Fruit fly (Drosophila melanogaster) whole organism, adult: ENCODE results near the gene CG34248.

ENCODE experiments used
- CG11617 ChIP-seq: fragments of 200-800 bp; sonication (Bioruptor generic); optimal IDR thresholded peaks from 2 replicates; lab custom pipeline; 2017; ENCODE audit warnings: mild to moderate bottlenecking, missing biosample characterization, missing genetic modification reagents, missing genetic modification characterization
- CG12768 ChIP-seq: fragments of 200-800 bp; sonication (Bioruptor generic); optimal IDR thresholded peaks from 2 replicates; lab custom pipeline; 2017; ENCODE audit warnings: missing biosample characterization, missing genetic modification characterization, mild to moderate bottlenecking, moderate library complexity, missing genetic modification reagents
- CG14711 ChIP-seq: fragments of 200-800 bp; sonication (Bioruptor generic); optimal IDR thresholded peaks from 2 replicates; lab custom pipeline; 2018; ENCODE audit warnings: missing biosample characterization, mild to moderate bottlenecking, missing genetic modification characterization, moderate library complexity
- CG1620 ChIP-seq: fragments of 200-800 bp; sonication (Bioruptor generic); optimal IDR thresholded peaks from 2 replicates; lab custom pipeline; 2016; ENCODE audit warnings: missing biosample characterization, missing genetic modification characterization
- CG33017 ChIP-seq: fragments of 200-800 bp; sonication (Bioruptor generic); optimal IDR thresholded peaks from 2 replicates; lab custom pipeline; 2018; ENCODE audit warnings: missing biosample characterization, mild to moderate bottlenecking, missing genetic modification characterization, moderate library complexity
- CG5204 ChIP-seq: fragments of 200-800 bp; sonication (Bioruptor generic); optimal IDR thresholded peaks from 2 replicates; lab custom pipeline; 2016; ENCODE audit warnings: missing biosample characterization, missing genetic modification characterization
- CG7045 ChIP-seq: fragments of 200-800 bp; sonication (Bioruptor generic); optimal IDR thresholded peaks from 2 replicates; lab custom pipeline; 2017; ENCODE audit warnings: missing biosample characterization, mild to moderate bottlenecking, missing genetic modification characterization
- CG7101 ChIP-seq: fragments of 200-800 bp; sonication (Bioruptor generic); optimal IDR thresholded peaks from 2 replicates; lab custom pipeline; 2018; ENCODE audit warnings: missing biosample characterization, mild to moderate bottlenecking, missing genetic modification characterization, moderate library complexity
- Clk ChIP-seq: fragments of 200-800 bp; sonication (Bioruptor generic); optimal IDR thresholded peaks from 2 replicates; lab custom pipeline; 2017; ENCODE audit warnings: missing biosample characterization, missing genetic modification characterization
- Crg-1 ChIP-seq: fragments of 200-800 bp; sonication (Bioruptor generic); optimal IDR thresholded peaks from 2 replicates; lab custom pipeline; 2016; ENCODE audit warnings: missing biosample characterization, missing genetic modification characterization
- Hr96 ChIP-seq: fragments of 200-800 bp; sonication (Bioruptor generic); optimal IDR thresholded peaks from 2 replicates; lab custom pipeline; 2016; ENCODE audit warnings: missing biosample characterization, missing genetic modification characterization
- Mnt ChIP-seq: fragments of 200-800 bp; sonication (Bioruptor generic); optimal IDR thresholded peaks from 2 replicates; lab custom pipeline; 2016; ENCODE audit warnings: missing biosample characterization, mild to moderate bottlenecking, missing genetic modification characterization
- bab1 ChIP-seq: fragments of 200-800 bp; sonication (Bioruptor generic); optimal IDR thresholded peaks from 3 replicates; lab custom pipeline; 2019; ENCODE audit warnings: missing biosample characterization, mild to moderate bottlenecking, missing genetic modification characterization, moderate library complexity
- cic ChIP-seq: fragments of 200-800 bp; sonication (Bioruptor generic); optimal IDR thresholded peaks from 2 replicates; lab custom pipeline; 2017; ENCODE audit warnings: missing biosample characterization, mild to moderate bottlenecking, missing genetic modification characterization, moderate library complexity
- cnc ChIP-seq, 2 experiments: fragments of >200 bp; optimal IDR thresholded peaks; 2 replicates each; lab custom pipeline; 2017
- kay ChIP-seq: fragments of 200-800 bp; sonication (Bioruptor generic); peaks from one replicate; lab custom pipeline; 2016; ENCODE audit warnings: missing biosample characterization, missing genetic modification characterization, borderline replicate concordance
- ovo ChIP-seq: fragments of 200-800 bp; sonication (Bioruptor generic); optimal IDR thresholded peaks from 2 replicates; lab custom pipeline; 2016; ENCODE audit warnings: missing biosample characterization, missing genetic modification characterization
- pad ChIP-seq: fragments of 200-800 bp; sonication (Bioruptor generic); optimal IDR thresholded peaks from 3 replicates; lab custom pipeline; 2017; ENCODE audit warnings: missing biosample characterization, missing genetic modification characterization, mild to moderate bottlenecking, moderate library complexity, missing genetic modification reagents
- tj ChIP-seq: fragments of 200-800 bp; sonication (Bioruptor generic); optimal IDR thresholded peaks from 3 replicates; lab custom pipeline; 2017; ENCODE audit warnings: missing biosample characterization, mild to moderate bottlenecking, missing genetic modification characterization, moderate library complexity
- toe ChIP-seq: fragments of 200-800 bp; sonication (Bioruptor generic); optimal IDR thresholded peaks from 2 replicates; lab custom pipeline; 2016; ENCODE audit warnings: missing biosample characterization, missing genetic modification characterization

Gene CG34248

DNA sequence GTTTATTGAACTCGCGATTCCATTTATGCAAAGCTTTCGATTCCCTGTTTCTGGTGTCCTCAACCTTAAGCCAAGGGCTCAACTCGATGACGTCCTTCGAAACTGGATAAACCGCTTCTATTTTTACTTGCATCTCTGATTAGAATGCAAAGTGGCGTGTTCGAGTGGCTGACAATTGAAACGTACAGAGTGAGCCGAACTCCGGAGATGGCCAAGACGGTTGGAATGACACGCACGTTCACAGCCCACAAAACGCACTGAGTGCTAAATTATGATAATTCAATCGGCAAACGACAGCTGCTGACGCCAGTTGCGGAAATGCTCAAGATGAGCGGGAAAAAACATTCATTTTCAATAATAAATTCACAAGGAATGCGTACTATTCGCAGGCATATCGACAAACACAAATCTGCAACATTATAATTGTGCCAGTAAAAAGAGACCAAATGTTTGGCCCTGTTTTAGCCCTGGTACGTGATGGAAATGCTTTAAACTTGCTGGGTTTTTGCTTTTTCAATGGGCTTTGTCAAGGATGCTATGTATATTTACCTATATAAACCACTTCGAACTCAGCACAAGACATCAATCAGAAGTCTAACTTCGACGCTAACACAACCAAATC, 1.7 kb upstream of the CG34248 start, which contains the start of gene CG13066:
Gene CG13066 (plus strand): TSS at position 572 of the 622 bp plus-strand sequence.
- TF ChIP-seq CG12768 (GFP tag; lab: Kevin White, UChicago): no peak
- TF ChIP-seq toe: no peak
- TF ChIP-seq Hr96: no peak
- no peak for TF ChIP-seq CG1620 (GFP tag; lab: Kevin White, UChicago)
- TF ChIP-seq CG11617: no peak
- no peak for TF ChIP-seq tj (GFP tag; lab: Kevin White, UChicago)
- no peak for TF ChIP-seq Mnt (GFP tag; lab: Kevin White, UChicago)

DNA sequence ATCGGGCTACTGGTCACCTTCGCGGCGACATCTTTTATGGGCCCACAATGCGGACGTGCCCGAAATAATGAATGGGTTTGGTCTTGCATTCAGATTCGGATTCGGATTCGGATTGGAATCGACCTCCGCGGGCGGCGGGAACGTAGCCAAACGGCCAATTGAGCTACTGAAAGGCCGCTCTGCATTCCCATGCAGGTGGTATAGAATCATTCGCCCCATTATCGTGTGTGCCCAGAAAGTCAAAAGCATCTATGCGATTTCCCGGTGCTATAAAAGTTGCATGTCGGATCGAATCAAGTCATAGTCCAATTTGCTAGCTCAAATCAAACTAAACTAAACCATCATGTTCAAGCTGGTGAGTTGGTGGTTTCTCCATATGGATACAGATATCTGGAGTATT, 1.6 kb downstream of the CG34248 start, which contains the start of gene CG13068:
Gene CG13068 (plus strand): TSS at position 301 of the 400 bp plus-strand sequence.
- TF ChIP-seq cnc (optimal IDR thresholded peaks at IDR 0.05; lab: Kevin White, UChicago): no peak

DNA sequence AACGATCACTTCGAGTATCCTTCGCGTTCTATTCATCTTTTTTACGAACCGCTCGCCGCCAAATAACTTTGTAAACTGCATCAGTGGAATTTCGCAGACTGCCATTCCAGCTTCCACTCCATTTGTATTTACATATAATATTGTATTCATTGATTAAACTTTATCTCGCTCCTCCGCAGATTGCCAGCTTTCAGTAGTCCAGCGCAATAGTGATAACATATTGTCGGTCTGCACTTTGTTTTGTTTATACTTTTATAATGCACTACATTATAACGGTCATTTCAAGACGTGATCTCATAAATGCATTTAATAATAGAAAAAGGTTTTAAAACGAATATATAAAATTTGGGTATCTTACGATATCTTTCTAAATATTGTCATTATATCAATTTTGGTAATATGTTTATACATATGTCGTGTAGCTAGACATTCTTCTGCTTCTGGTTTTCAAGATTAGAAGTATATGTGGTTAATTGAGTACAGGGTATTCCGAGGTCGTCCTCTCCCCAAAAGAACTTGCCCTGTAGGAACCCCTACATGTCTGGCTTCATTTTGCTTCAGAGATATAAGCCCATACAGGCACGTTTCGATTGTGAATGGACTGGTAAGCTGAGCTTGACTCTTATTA, 2.5 kb downstream of the CG34248 start, which contains the start of gene CG4950:
Gene CG4950 (minus strand): TSS at position 51 of the 628 bp plus-strand sequence.
- no peak for TF ChIP-seq CG1620 (GFP tag; lab: Kevin White, UChicago)
- TF ChIP-seq Mnt (GFP tag; lab: Kevin White, UChicago): no peak
- no peak for TF ChIP-seq Clk (GFP tag; lab: Kevin White, UChicago)
- TF ChIP-seq pad: no peak
- no peak for TF ChIP-seq ovo
- no peak for TF ChIP-seq CG14711 (tag; lab: Kevin White, UChicago)
- TF ChIP-seq kay (GFP tag; lab: Kevin White, UChicago): no peak
- TF ChIP-seq CG11617: no peak

DNA sequence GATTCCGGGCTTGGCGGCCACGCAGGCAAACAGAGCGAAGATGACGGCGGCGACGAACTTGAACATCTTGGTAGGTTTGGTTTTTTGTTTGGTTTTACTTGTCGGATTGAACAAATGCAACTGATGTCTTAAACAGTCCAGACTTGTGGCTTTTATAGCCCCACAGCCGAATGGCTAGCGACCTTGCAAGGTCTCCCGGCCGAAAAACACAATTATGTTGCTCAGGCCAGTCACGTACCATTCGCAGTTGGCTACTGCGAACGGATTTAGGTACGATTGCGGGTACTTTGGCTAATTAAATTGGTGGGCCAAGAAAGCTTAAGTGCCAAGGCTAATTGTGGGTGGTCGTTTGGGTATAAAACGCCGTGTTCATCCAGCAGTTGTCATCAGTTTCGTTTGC, 5.7 kb downstream of the CG34248 start, which contains the start of the genes CG13051 and CG13069:
Gene CG13051 (minus strand): TSS at position 101 of the 400 bp plus-strand sequence.
Gene CG13069 (plus strand): TSS at position 386 of the 400 bp plus-strand sequence.
- no peak for TF ChIP-seq ovo
- TF ChIP-seq Hr96: no peak
- no peak for TF ChIP-seq kay (GFP tag; lab: Kevin White, UChicago)
- no peak for TF ChIP-seq CG33017 (tag; lab: Kevin White, UChicago)
- TF ChIP-seq CG12768 (GFP tag; lab: Kevin White, UChicago): no peak
- TF ChIP-seq bab1: no peak
- no peak for TF ChIP-seq CG7045 (GFP tag; lab: Kevin White, UChicago)

DNA sequence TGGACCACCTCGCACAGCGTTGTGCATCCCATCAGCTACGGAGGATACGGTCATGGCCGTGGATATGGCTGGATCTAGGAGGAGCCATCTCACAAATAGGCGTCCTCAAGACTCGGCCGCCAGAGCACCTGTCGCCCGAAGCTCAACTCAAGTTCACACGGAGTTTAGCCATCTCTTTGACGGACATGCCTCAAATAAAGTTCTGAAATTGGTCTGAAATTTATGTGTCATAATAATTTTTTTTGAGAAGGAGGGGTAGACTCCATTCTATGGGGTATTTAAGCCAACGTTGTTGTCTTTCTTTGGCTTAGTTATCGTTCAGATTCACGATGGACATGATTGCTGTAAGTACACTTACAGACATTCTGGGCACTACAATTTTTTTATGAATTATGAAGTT, 7.7 kb downstream of the CG34248 start, which contains the start of gene CG13070:
Gene CG13070 (plus strand): TSS at position 301 of the 400 bp plus-strand sequence.
- TF ChIP-seq pad (no peak), CG5204 (no peak), bab1 (no peak), Crg-1 (no peak), ovo (no peak), CG14711 (tag; lab: Kevin White, UChicago) (no peak), cnc (optimal IDR thresholded peaks at IDR 0.05; lab: Kevin White, UChicago) (no peak), kay (GFP tag; lab: Kevin White, UChicago) (no peak), Hr96 (no peak), CG1620 (GFP tag; lab: Kevin White, UChicago) (no peak), Clk (GFP tag; lab: Kevin White, UChicago) (no peak)

DNA sequence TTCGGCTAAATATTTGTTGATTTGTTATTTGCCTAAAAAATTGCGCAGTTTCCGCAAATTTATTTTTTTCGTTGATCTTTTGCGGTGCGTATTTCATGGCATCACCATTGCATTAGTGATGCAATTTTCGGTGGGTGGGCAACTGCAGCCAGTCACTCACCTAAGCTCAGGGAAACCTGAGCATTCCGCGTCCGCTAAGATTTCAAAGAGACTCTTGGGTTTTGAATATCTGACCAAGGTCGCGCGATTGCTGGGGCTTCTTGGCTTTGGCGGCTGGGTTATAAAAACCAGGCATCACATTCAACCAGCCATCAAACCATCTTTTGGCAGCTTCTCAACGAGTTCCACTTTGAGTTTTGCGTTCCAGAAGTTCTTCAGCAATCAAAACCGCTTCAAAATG, 8.3 kb downstream of the CG34248 start, which contains the start of gene CG13071:
Gene CG13071 (plus strand): TSS at position 301 of the 400 bp plus-strand sequence.
- TF ChIP-seq cnc (optimal IDR thresholded peaks at IDR 0.05; lab: Kevin White, UChicago) (no peak), CG5204 (no peak), bab1 (no peak), CG12768 (GFP tag; lab: Kevin White, UChicago) (no peak), CG11617 (no peak), toe (no peak), tj (GFP tag; lab: Kevin White, UChicago) (no peak), CG7101 (no peak), CG1620 (GFP tag; lab: Kevin White, UChicago) (no peak)

DNA sequence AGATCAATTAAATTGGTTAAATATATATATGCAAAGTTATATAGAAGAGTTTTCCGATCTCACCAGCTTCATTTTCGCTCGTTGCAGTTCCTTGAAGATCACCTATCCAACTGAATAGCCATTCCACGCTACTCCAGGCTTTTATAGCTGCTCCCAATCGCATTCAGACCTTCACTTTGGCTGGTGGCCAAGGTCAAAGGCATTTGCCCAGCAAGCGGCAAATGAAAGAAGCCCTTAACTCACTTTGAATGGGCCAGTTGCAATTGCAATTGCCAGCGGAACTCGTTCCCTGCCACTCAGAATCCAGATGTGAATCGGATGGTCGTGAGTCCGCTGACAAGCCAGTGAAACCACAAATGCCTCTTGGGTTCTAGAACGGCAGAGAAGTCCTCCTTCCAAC, 9.2 kb downstream of the CG34248 start, which contains the start of gene CG34247:
Gene CG34247 (minus strand): TSS at position 101 of the 400 bp plus-strand sequence.
- no peak for TF ChIP-seq CG7045 (GFP tag; lab: Kevin White, UChicago)
- no peak for TF ChIP-seq CG33017 (tag; lab: Kevin White, UChicago)
- no peak for TF ChIP-seq CG11617
- no peak for TF ChIP-seq tj (GFP tag; lab: Kevin White, UChicago)
- TF ChIP-seq cic: no peak
- no peak for TF ChIP-seq CG14711 (tag; lab: Kevin White, UChicago)
- TF ChIP-seq cnc (optimal IDR thresholded peaks at IDR 0.05; lab: Kevin White, UChicago): no peak
- TF ChIP-seq CG5204: no peak
- TF ChIP-seq ovo: no peak
- no peak for TF ChIP-seq pad
- no peak for TF ChIP-seq Mnt (GFP tag; lab: Kevin White, UChicago)
- TF ChIP-seq Crg-1: no peak
- TF ChIP-seq toe: no peak
- TF ChIP-seq bab1: no peak
- no peak for TF ChIP-seq kay (GFP tag; lab: Kevin White, UChicago)
- no peak for TF ChIP-seq CG7101
- TF ChIP-seq CG1620 (GFP tag; lab: Kevin White, UChicago): no peak
- TF ChIP-seq CG12768 (GFP tag; lab: Kevin White, UChicago): no peak
- TF ChIP-seq Clk (GFP tag; lab: Kevin White, UChicago): no peak
- no peak for TF ChIP-seq Hr96
